Worm (Caenorhabditis elegans): Measurements from ENCODE around the gene Y57G11C.42.

Y57G11C.42 gene

ce11 chrIV:14793900-14794624 lies 65.7 kb downstream of the Y57G11C.42 start:
- TF ChIP-seq unc-62 (GFP tag; optimal IDR thresholded peaks at IDR 0.05), result no peak
